Worm (Caenorhabditis elegans): ENCODE data around the gene C55C3.7.
A peak's percentile ranks its signal among the peaks of the same experiment; 100 is the strongest.

C55C3.7 gene

DNA sequence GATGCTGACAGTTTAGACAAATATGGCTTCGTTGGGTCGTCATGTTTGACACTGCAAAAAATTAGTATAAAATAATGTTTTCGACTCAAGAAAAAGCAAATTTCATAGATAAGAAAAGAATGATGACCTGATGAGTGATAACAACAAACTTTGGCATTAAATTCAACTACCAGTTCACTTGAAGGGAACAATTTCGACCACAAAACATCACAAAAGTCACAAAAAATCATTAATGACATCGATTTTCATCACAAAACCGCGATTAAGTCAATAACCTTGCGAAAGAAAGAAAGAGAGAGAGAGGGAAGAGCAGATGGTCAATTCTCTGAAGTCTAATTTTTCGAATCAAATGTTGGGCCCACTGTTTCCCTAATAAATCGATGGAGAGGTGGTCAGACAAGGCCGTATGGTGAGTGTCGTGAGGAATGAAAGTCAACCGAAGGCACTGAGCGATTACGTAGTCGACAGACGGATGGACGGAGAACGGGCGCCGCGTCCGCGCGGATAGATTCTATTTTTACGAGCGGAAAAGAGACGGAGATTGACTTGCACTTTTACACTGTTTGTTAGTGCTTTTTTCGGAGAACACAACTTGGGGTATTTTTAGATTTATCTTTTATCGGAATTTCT is 18.0 kb downstream of the C55C3.7 start, which contains the start of gene bec-1:
Gene bec-1, minus strand, starts transcription at position 51 of the 630 bp plus-strand sequence.
- peak; percentile 22 for TF ChIP-seq cnd-1 (tag; optimal IDR thresholded peaks at IDR 0.05)
- TF ChIP-seq drap-1 (GFP tag; optimal IDR thresholded peaks at IDR 0.05): no peak
- TF ChIP-seq lsy-2 (tag; optimal IDR thresholded peaks at IDR 0.05): no peak

- TF ChIP-seq sptf-1 (tag; optimal IDR thresholded peaks at IDR 0.05) (no peak), nhr-237 (tag; optimal IDR thresholded peaks at IDR 0.05) (no peak), ceh-83 (GFP tag; optimal IDR thresholded peaks at IDR 0.05) (no peak), unc-62 (GFP tag; optimal IDR thresholded peaks at IDR 0.05) (no peak), tbx-8 (GFP tag; optimal IDR thresholded peaks at IDR 0.05) (no peak), drap-1 (GFP tag; optimal IDR thresholded peaks at IDR 0.05) (no peak)
Observed at ce11 chrIV:5662886-5663285, 19.6 kb downstream of the C55C3.7 start.

ce11 chrIV:5662073-5662472 is 20.4 kb downstream of the C55C3.7 start:
- no peak for TF ChIP-seq unc-120 (tag; optimal IDR thresholded peaks at IDR 0.05; ENCODE audit: poor library complexity, severe bottlenecking)

DNA sequence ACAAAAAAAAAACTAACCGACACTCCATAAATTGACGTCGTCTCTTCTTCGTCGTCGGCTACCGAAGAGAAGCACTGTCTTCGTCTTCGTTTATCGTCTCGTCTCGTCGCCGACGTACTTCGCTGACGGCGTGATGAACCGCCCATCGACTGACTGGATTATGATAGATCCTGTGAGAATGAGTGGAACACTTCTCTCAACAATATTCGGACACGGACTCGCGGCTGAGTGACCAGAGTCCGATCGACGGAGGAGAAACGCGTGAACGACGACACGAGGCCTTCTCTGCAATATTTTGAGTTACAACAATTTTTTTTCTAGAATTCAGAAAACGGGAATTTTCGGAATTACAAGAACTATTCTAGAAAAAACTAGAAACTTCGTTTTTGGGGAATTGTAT is 22.2 kb downstream of the C55C3.7 start, which contains the start of gene skn-1:
Gene skn-1, minus strand, starts transcription at position 146 of the 400 bp plus-strand sequence.
- TF ChIP-seq hlh-1 (tag; optimal IDR thresholded peaks at IDR 0.05) (no peak), ceh-83 (GFP tag; optimal IDR thresholded peaks at IDR 0.05) (no peak), lsy-2 (tag; optimal IDR thresholded peaks at IDR 0.05) (no peak), flh-1 (GFP tag; optimal IDR thresholded peaks at IDR 0.05) (no peak), unc-62 (GFP tag; optimal IDR thresholded peaks at IDR 0.05) (no peak), sptf-1 (tag; optimal IDR thresholded peaks at IDR 0.05) (no peak), unc-39 (tag; optimal IDR thresholded peaks at IDR 0.05) (no peak), blmp-1 (tag; optimal IDR thresholded peaks at IDR 0.05) (no peak), sem-2 (GFP tag; optimal IDR thresholded peaks at IDR 0.05) (no peak), nhr-12 (tag; optimal IDR thresholded peaks at IDR 0.05) (no peak), ham-2 (GFP tag; optimal IDR thresholded peaks at IDR 0.05) (no peak), lin-13 (tag; optimal IDR thresholded peaks at IDR 0.05) (no peak)

- TF ChIP-seq sem-2 (GFP tag; optimal IDR thresholded peaks at IDR 0.05) (no peak), ztf-11 (tag; optimal IDR thresholded peaks at IDR 0.05) (no peak), zip-8 (tag; optimal IDR thresholded peaks at IDR 0.05) (no peak), nhr-28 (tag; optimal IDR thresholded peaks at IDR 0.05) (no peak), elt-3 (tag; optimal IDR thresholded peaks at IDR 0.05) (no peak), elt-1 (tag; optimal IDR thresholded peaks at IDR 0.05; ENCODE audit: borderline replicate concordance, insufficient read depth) (no peak), pha-4 (tag; optimal IDR thresholded peaks at IDR 0.05) (no peak), blmp-1 (tag; optimal IDR thresholded peaks at IDR 0.05) (no peak), bed-3 (GFP tag; optimal IDR thresholded peaks at IDR 0.05) (no peak), drap-1 (GFP tag; optimal IDR thresholded peaks at IDR 0.05) (no peak), unc-39 (tag; optimal IDR thresholded peaks at IDR 0.05) (no peak), cnd-1 (tag; optimal IDR thresholded peaks at IDR 0.05) (no peak), ceh-83 (GFP tag; optimal IDR thresholded peaks at IDR 0.05) (no peak), hlh-1 (tag; optimal IDR thresholded peaks at IDR 0.05) (no peak), nhr-2 (tag; optimal IDR thresholded peaks at IDR 0.05) (no peak), unc-62 (GFP tag; optimal IDR thresholded peaks at IDR 0.05) (no peak), sptf-1 (tag; optimal IDR thresholded peaks at IDR 0.05) (no peak), ces-1 (GFP tag; optimal IDR thresholded peaks at IDR 0.05) (no peak), mls-2 (tag; optimal IDR thresholded peaks at IDR 0.05) (no peak)
Observed at ce11 chrIV:5659461-5659860, 23.0 kb downstream of the C55C3.7 start.

DNA sequence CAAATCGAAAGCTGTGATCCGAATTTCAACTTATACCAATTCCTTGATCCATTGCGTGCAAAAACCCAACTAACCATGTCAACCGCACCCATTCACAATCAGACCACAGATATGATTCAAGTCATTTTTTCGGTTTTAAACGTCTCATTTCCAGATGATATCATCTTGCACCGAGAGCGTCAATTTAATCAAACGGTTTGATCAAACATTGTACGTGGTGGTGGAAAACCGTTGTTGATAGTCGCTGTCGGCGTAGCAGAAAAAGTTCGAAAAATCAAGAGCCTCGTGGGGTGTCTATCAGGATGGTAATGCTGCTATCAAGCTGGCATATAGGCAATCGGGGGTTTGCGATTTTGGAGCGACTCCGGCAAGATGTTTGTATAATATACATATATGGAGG is 23.6 kb downstream of the C55C3.7 start:
- TF ChIP-seq nhr-237 (tag; optimal IDR thresholded peaks at IDR 0.05) (no peak), elt-3 (tag; optimal IDR thresholded peaks at IDR 0.05) (no peak), ces-1 (GFP tag; optimal IDR thresholded peaks at IDR 0.05) (no peak), hlh-1 (tag; optimal IDR thresholded peaks at IDR 0.05) (no peak), lin-32 (GFP tag; optimal IDR thresholded peaks at IDR 0.05) (no peak), snpc-4 (tag; optimal IDR thresholded peaks at IDR 0.05) (no peak), mab-5 (tag; optimal IDR thresholded peaks at IDR 0.05) (no peak), sptf-1 (tag; optimal IDR thresholded peaks at IDR 0.05) (no peak)
